Fruit fly (Drosophila melanogaster) whole organism, embryonic: Measurements from ENCODE around the gene CG6225.

Experiments
- Abd-B ChIP-seq: fragments of 200-800 bp; sonication (Bioruptor generic); optimal IDR thresholded peaks from 2 replicates; lab custom pipeline; 2018; ENCODE audit warnings: missing biosample characterization, mild to moderate bottlenecking, missing genetic modification characterization, moderate library complexity
- Antp ChIP-seq: fragments of 200-800 bp; sonication (Bioruptor generic); optimal IDR thresholded peaks from 3 replicates; lab custom pipeline; 2016; ENCODE audit warnings: missing biosample characterization, missing genetic modification characterization
- Asciz ChIP-seq: fragments of 200-800 bp; sonication (Bioruptor generic); optimal IDR thresholded peaks from 2 replicates; lab custom pipeline; 2017; ENCODE audit warnings: missing biosample characterization, mild to moderate bottlenecking, missing genetic modification characterization, missing genetic modification reagents
- CG11723 ChIP-seq: fragments of 200-800 bp; sonication (Bioruptor generic); optimal IDR thresholded peaks from 2 replicates; lab custom pipeline; 2017; ENCODE audit warnings: missing biosample characterization, mild to moderate bottlenecking, missing genetic modification characterization
- CG12155 ChIP-seq: fragments of 200-800 bp; sonication (Bioruptor generic); optimal IDR thresholded peaks from 3 replicates; lab custom pipeline; 2016; ENCODE audit warnings: missing biosample characterization, missing genetic modification characterization
- CG13287 ChIP-seq: fragments of 200-800 bp; sonication (Bioruptor generic); IDR thresholded peaks from 2 replicates; pipeline ENCODE4 v1.3.6; 2022; ENCODE audit warnings: missing biosample characterization, missing genetic modification characterization; ENCODE audit not compliant: partially characterized antibody
- CG14710 ChIP-seq: fragments of 200-800 bp; sonication (Bioruptor generic); optimal IDR thresholded peaks from 3 replicates; lab custom pipeline; 2019; ENCODE audit warnings: missing biosample characterization, mild to moderate bottlenecking, missing genetic modification characterization, moderate library complexity
- CG15601 ChIP-seq: fragments of 200-800 bp; sonication (Bioruptor generic); optimal IDR thresholded peaks from 3 replicates; lab custom pipeline; 2019; ENCODE audit warnings: missing biosample characterization, mild to moderate bottlenecking, missing genetic modification characterization, moderate library complexity
- CG16813 ChIP-seq: fragments of 200-800 bp; sonication (Bioruptor generic); IDR thresholded peaks from 3 replicates; pipeline ENCODE4 v1.3.6; 2022; ENCODE audit warnings: missing biosample characterization, missing genetic modification characterization; ENCODE audit not compliant: partially characterized antibody
- CG17186 ChIP-seq: fragments of 200-800 bp; sonication (Bioruptor generic); optimal IDR thresholded peaks from 3 replicates; lab custom pipeline; 2017; ENCODE audit warnings: missing biosample characterization, missing genetic modification reagents, missing genetic modification characterization
- CG17328 ChIP-seq: fragments of 200-800 bp; sonication (Bioruptor generic); IDR thresholded peaks from 2 replicates; pipeline ENCODE4 v1.3.6; 2022; ENCODE audit warnings: missing biosample characterization, missing genetic modification characterization
- CG2712 ChIP-seq: fragments of 200-800 bp; optimal IDR thresholded peaks from 3 replicates; lab custom pipeline; 2019; ENCODE audit warnings: missing biosample characterization, mild to moderate bottlenecking, missing genetic modification characterization, moderate library complexity
- CG3163 ChIP-seq: fragments of 200-800 bp; sonication (Bioruptor generic); optimal IDR thresholded peaks from 3 replicates; lab custom pipeline; 2016; ENCODE audit warnings: missing biosample characterization, missing genetic modification characterization
- CG33557 ChIP-seq: fragments of 200-800 bp; sonication (Bioruptor generic); optimal IDR thresholded peaks from 2 replicates; lab custom pipeline; 2019; ENCODE audit warnings: missing biosample characterization, mild to moderate bottlenecking, missing genetic modification characterization, moderate library complexity
- CG6175 ChIP-seq: fragments of 200-800 bp; sonication (Bioruptor generic); IDR thresholded peaks from 3 replicates; pipeline ENCODE4 v1.3.6; 2022; ENCODE audit warnings: missing biosample characterization, missing genetic modification characterization
- CHES-1-like ChIP-seq: fragments of 200-800 bp; sonication (Bioruptor generic); optimal IDR thresholded peaks from 2 replicates; lab custom pipeline; 2016; ENCODE audit warnings: missing biosample characterization, missing genetic modification characterization
- Dad ChIP-seq: fragments of 200-800 bp; sonication (Bioruptor generic); optimal IDR thresholded peaks from 3 replicates; lab custom pipeline; 2016; ENCODE audit warnings: missing biosample characterization, missing genetic modification characterization
- Dll ChIP-seq: fragments of 200-800 bp; sonication (Bioruptor generic); IDR thresholded peaks from 4 replicates; pipeline ENCODE4 v1.3.6; 2022; ENCODE audit warnings: missing biosample characterization, missing genetic modification characterization; ENCODE audit not compliant: partially characterized antibody
- Ets65A ChIP-seq: fragments of 200-800 bp; sonication (Bioruptor generic); peaks from one replicate; lab custom pipeline; 2016; ENCODE audit warnings: missing biosample characterization, missing genetic modification characterization
- Gug ChIP-seq: fragments of 200-800 bp; sonication (Bioruptor generic); IDR thresholded peaks from 4 replicates; pipeline ENCODE4 v1.3.6; 2022; ENCODE audit warnings: missing biosample characterization, missing genetic modification characterization
- Hr51 ChIP-seq, 2 experiments: fragments of 200-800 bp; sonication (Bioruptor generic); optimal IDR thresholded peaks; 2 replicates in 1 of 2; 3 replicates in 1 of 2; lab custom pipeline; 2016 to 2018; ENCODE audit warnings: missing biosample characterization in 2 of 2, missing genetic modification characterization in 2 of 2, mild to moderate bottlenecking in 1 of 2, moderate library complexity in 1 of 2
- Jarid2 ChIP-seq: fragments of 200-800 bp; sonication (Bioruptor generic); optimal IDR thresholded peaks from 3 replicates; lab custom pipeline; 2017; ENCODE audit warnings: mild to moderate bottlenecking, missing biosample characterization, missing genetic modification reagents, missing genetic modification characterization
- NFAT ChIP-seq: fragments of 200-800 bp; sonication (Bioruptor generic); IDR thresholded peaks from 2 replicates; pipeline ENCODE4 v1.3.6; 2022; ENCODE audit warnings: missing biosample characterization, missing genetic modification characterization
- Optix ChIP-seq: fragments of 200-800 bp; sonication (Bioruptor generic); IDR thresholded peaks from 3 replicates; pipeline ENCODE4 v1.3.6; 2022; ENCODE audit warnings: missing biosample characterization, missing genetic modification characterization
- Ravus ChIP-seq: fragments of 200-800 bp; sonication (Bioruptor generic); IDR thresholded peaks from 2 replicates; pipeline ENCODE4 v1.3.6; 2022; ENCODE audit warnings: missing biosample characterization, missing genetic modification characterization
- Ssrp ChIP-seq: fragments of 200-800 bp; sonication (Bioruptor generic); optimal IDR thresholded peaks from 2 replicates; lab custom pipeline; 2018; ENCODE audit warnings: missing biosample characterization, mild to moderate bottlenecking, missing genetic modification characterization, moderate library complexity
- ato ChIP-seq: fragments of 200-800 bp; sonication (Bioruptor generic); IDR thresholded peaks from 2 replicates; pipeline ENCODE4 v1.3.6; 2022; ENCODE audit warnings: missing biosample characterization, missing genetic modification characterization; ENCODE audit not compliant: partially characterized antibody
- bigmax ChIP-seq: fragments of 200-800 bp; sonication (Bioruptor generic); optimal IDR thresholded peaks from 2 replicates; lab custom pipeline; 2018; ENCODE audit warnings: missing biosample characterization, mild to moderate bottlenecking, missing genetic modification characterization
- dm ChIP-seq: fragments of 200-800 bp; sonication (Bioruptor generic); optimal IDR thresholded peaks from 3 replicates; lab custom pipeline; 2016; ENCODE audit warnings: missing biosample characterization, missing genetic modification characterization
- fd3F ChIP-seq: fragments of 200-800 bp; sonication (Bioruptor generic); optimal IDR thresholded peaks from 2 replicates; lab custom pipeline; 2018; ENCODE audit warnings: missing biosample characterization, mild to moderate bottlenecking, missing genetic modification characterization, moderate library complexity
- gcm2 ChIP-seq: fragments of 200-800 bp; sonication (Bioruptor generic); optimal IDR thresholded peaks from 2 replicates; lab custom pipeline; 2016; ENCODE audit warnings: missing biosample characterization, missing genetic modification characterization
- hbn ChIP-seq: fragments of 200-800 bp; sonication (Bioruptor generic); IDR thresholded peaks from 2 replicates; pipeline ENCODE4 v1.3.6; 2022; ENCODE audit warnings: missing biosample characterization, missing genetic modification characterization; ENCODE audit not compliant: partially characterized antibody
- inv ChIP-seq: fragments of 200-800 bp; sonication (Bioruptor generic); IDR thresholded peaks from 2 replicates; pipeline ENCODE4 v1.3.6; 2022; ENCODE audit warnings: missing biosample characterization, missing genetic modification characterization; ENCODE audit not compliant: partially characterized antibody
- jing ChIP-seq: fragments of 200-800 bp; sonication (Bioruptor generic); optimal IDR thresholded peaks from 2 replicates; lab custom pipeline; 2018; ENCODE audit warnings: missing biosample characterization, mild to moderate bottlenecking, missing genetic modification characterization
- jumu ChIP-seq: fragments of 200-800 bp; sonication (Bioruptor generic); optimal IDR thresholded peaks from 3 replicates; lab custom pipeline; 2016; ENCODE audit warnings: missing biosample characterization, missing genetic modification characterization
- lmd ChIP-seq: fragments of 200-800 bp; sonication (Bioruptor generic); IDR thresholded peaks from 2 replicates; pipeline ENCODE4 v1.3.6; 2022; ENCODE audit warnings: missing biosample characterization, missing genetic modification characterization
- nom ChIP-seq: fragments of 200-800 bp; sonication (Bioruptor generic); optimal IDR thresholded peaks from 2 replicates; lab custom pipeline; 2017; ENCODE audit warnings: missing biosample characterization, missing genetic modification characterization, mild to moderate bottlenecking, moderate library complexity, missing genetic modification reagents
- pan ChIP-seq, 4 experiments: fragments of >200 bp in 3 of 4; fragments of 200-800 bp in 1 of 4; sonication (Bioruptor generic) in 1 of 4; optimal IDR thresholded peaks in 3 of 4; IDR thresholded peaks in 1 of 4; 2 replicates each; pipeline versions ENCODE4 v1.3.6 to Lab custom; 2017 to 2022; ENCODE audit warnings: missing biosample characterization in 2 of 4, missing genetic modification characterization in 2 of 4, mixed read lengths in 1 of 4
- phol ChIP-seq: fragments of 200-800 bp; sonication (Bioruptor generic); optimal IDR thresholded peaks from 3 replicates; lab custom pipeline; 2018; ENCODE audit warnings: missing biosample characterization, mild to moderate bottlenecking, missing genetic modification characterization, moderate library complexity
- pros ChIP-seq: fragments of 200-800 bp; sonication (Bioruptor generic); optimal IDR thresholded peaks from 3 replicates; lab custom pipeline; 2019; ENCODE audit warnings: missing biosample characterization, mild to moderate bottlenecking, missing genetic modification characterization, moderate library complexity
- rib ChIP-seq: fragments of 200-800 bp; sonication (Bioruptor generic); IDR thresholded peaks from 2 replicates; pipeline ENCODE4 v1.3.6; 2022; ENCODE audit warnings: missing biosample characterization, missing genetic modification characterization
- so ChIP-seq: fragments of 200-800 bp; sonication (Bioruptor generic); IDR thresholded peaks from 3 replicates; pipeline ENCODE4 v1.3.6; 2022; ENCODE audit warnings: missing biosample characterization, missing genetic modification characterization
- sob ChIP-seq: fragments of 200-800 bp; sonication (Bioruptor generic); IDR thresholded peaks from 2 replicates; pipeline ENCODE4 v1.3.6; 2022; ENCODE audit warnings: missing biosample characterization, missing genetic modification characterization
- ssp ChIP-seq: fragments of 200-800 bp; sonication (Bioruptor generic); IDR thresholded peaks from 2 replicates; pipeline ENCODE4 v1.3.6; 2022; ENCODE audit warnings: missing biosample characterization, missing genetic modification characterization
- tio ChIP-seq: fragments of 200-800 bp; sonication (Bioruptor generic); optimal IDR thresholded peaks from 2 replicates; lab custom pipeline; 2017; ENCODE audit warnings: missing biosample characterization, missing genetic modification characterization, inconsistent platforms
- twi ChIP-seq: fragments of 200-800 bp; optimal IDR thresholded peaks from 2 replicates; lab custom pipeline; 2019; ENCODE audit warnings: missing biosample characterization, mild to moderate bottlenecking, missing genetic modification characterization, moderate library complexity
- unpg ChIP-seq: fragments of 200-800 bp; sonication (Bioruptor generic); optimal IDR thresholded peaks from 3 replicates; lab custom pipeline; 2018; ENCODE audit warnings: missing biosample characterization, mild to moderate bottlenecking, missing genetic modification characterization, moderate library complexity
- zen ChIP-seq: fragments of 200-800 bp; sonication (Bioruptor generic); optimal IDR thresholded peaks from 3 replicates; lab custom pipeline; 2018; ENCODE audit warnings: missing biosample characterization, mild to moderate bottlenecking, missing genetic modification characterization, moderate library complexity

Gene CG6225

DNA sequence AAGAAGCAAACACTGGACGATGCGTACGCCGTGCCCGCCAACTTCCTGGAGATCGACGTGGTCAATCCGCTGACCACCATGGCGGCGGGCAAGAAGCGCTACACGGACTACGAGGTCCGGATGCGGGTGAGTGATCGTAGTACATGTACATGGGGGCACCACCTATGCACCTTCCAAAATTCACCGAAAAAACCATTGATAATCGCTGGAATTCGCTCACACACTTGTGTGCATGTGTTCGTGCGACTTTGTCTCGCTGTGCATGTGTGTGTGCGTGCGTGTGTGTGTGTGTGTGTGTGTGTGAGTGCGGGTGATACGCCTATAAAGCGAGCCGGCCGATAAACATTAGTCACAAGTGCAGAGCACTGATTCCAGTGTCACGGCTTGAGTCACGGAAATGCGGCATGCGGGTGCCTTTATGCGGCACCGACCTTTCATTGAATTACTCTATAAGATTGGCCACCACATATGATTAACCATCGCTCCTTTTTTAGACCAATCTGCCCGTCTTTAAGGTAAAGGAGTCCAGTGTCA lies 25.9 kb upstream of the CG6225 start (continued):
- TF ChIP-seq twi (tag; lab: Kevin White, UChicago), result no peak
- TF ChIP-seq so (GFP tag; lab: Robert Waterston, UW), result no peak
- TF ChIP-seq pan (optimal IDR thresholded peaks at IDR 0.05; lab: Kevin White, UChicago), result no peak
- TF ChIP-seq pan (GFP tag; optimal IDR thresholded peaks at IDR 0.05 in 1 of 2, IDR thresholded peaks at IDR 0.05 in 1 of 2), result no peak
- TF ChIP-seq tio (GFP tag; lab: Kevin White, UChicago), result no peak
- no peak for TF ChIP-seq Dad (GFP tag; lab: Kevin White, UChicago)
- TF ChIP-seq Antp (GFP tag; lab: Kevin White, UChicago), result no peak
- TF ChIP-seq phol, result no peak
- TF ChIP-seq lmd (GFP tag; lab: Robert Waterston, UW), result no peak
- TF ChIP-seq ssp (GFP tag; lab: Robert Waterston, UW), result no peak
- TF ChIP-seq bigmax (GFP tag; lab: Kevin White, UChicago), result no peak
- no peak for TF ChIP-seq Ets65A
- no peak for TF ChIP-seq pros (GFP tag; lab: Kevin White, UChicago)
- no peak for TF ChIP-seq Optix (GFP tag; lab: Robert Waterston, UW)
- TF ChIP-seq Gug, result no peak

DNA sequence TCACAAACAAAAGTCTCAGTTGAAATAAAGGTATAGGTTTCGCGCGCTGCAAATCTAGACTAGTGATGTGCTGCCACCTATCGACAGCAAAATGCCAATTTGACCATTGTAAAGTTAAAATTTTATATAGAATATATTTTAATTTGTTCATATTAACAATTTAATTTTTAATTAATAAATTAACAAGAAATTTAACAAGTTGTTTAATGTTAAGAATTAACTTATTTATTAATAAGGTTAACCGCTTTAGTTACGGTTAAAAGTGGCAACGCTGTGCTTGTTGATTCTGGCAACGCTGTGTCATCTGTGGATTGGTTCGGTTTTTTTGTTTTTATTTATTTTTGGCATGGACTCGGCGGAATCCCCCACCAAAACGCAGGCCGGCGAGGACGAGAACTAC lies 24.0 kb upstream of the CG6225 start, which contains the start of gene Not10:
Not10 (plus strand) TSS at position 279 of the 400 bp plus-strand sequence.
- peak; percentile 34 for TF ChIP-seq Ssrp (tag; lab: Kevin White, UChicago)
- no peak for TF ChIP-seq rib (GFP tag; lab: Robert Waterston, UW)
- no peak for TF ChIP-seq jumu
- no peak for TF ChIP-seq unpg (GFP tag; lab: Kevin White, UChicago)
- TF ChIP-seq gcm2, result no peak
- no peak for TF ChIP-seq Ravus
- peak; percentile 65 for TF ChIP-seq CG15601 (tag; lab: Kevin White, UChicago)
- no peak for TF ChIP-seq CG11723 (GFP tag; lab: Kevin White, UChicago)
- no peak for TF ChIP-seq CG17186 (GFP tag; lab: Kevin White, UChicago)
- TF ChIP-seq zen (tag; lab: Kevin White, UChicago), result peak; percentile 23
- TF ChIP-seq CG6175, result no peak
- no peak for TF ChIP-seq dm (GFP tag; lab: Kevin White, UChicago)
- no peak for TF ChIP-seq Abd-B (GFP tag; lab: Kevin White, UChicago)
- TF ChIP-seq CG16813 (GFP tag; lab: Robert Waterston, UW), result peak; percentile 64
- TF ChIP-seq CG33557, result peak; percentile 10
- TF ChIP-seq CG17328 (GFP tag; lab: Robert Waterston, UW), result no peak
- TF ChIP-seq CHES-1-like, result no peak
- peak; percentile 58 for TF ChIP-seq hbn (GFP tag; lab: Robert Waterston, UW)
- peak; percentile 86 for TF ChIP-seq Dll (GFP tag; lab: Robert Waterston, UW)
- TF ChIP-seq ato (GFP tag; lab: Robert Waterston, UW), result no peak
- peak; percentile 77 for TF ChIP-seq CG14710 (tag; lab: Kevin White, UChicago)
- TF ChIP-seq NFAT (GFP tag; lab: Robert Waterston, UW), result no peak
- TF ChIP-seq nom (GFP tag; lab: Kevin White, UChicago), result no peak
- peak; percentile 62 for TF ChIP-seq CG2712 (tag; lab: Kevin White, UChicago)
- TF ChIP-seq jing (GFP tag; lab: Kevin White, UChicago), result no peak
- TF ChIP-seq fd3F (GFP tag; lab: Kevin White, UChicago), result peak; percentile 32
- no peak for TF ChIP-seq Jarid2 (GFP tag; lab: Kevin White, UChicago)
- no peak for TF ChIP-seq CG3163 (GFP tag; lab: Kevin White, UChicago)
- TF ChIP-seq CG13287 (GFP tag; lab: Robert Waterston, UW), result peak; percentile 88
- TF ChIP-seq sob, result 0 out of 2 replicates have a peak, but pooled peaks have one; percentile 43
- TF ChIP-seq Dad (GFP tag; lab: Kevin White, UChicago), result no peak
- TF ChIP-seq CG12155 (GFP tag; lab: Kevin White, UChicago), result peak; percentile 38
- no peak for TF ChIP-seq Asciz (GFP tag; lab: Kevin White, UChicago)
- TF ChIP-seq inv (GFP tag; lab: Robert Waterston, UW), result peak; percentile 61
- no peak for TF ChIP-seq Hr51 (GFP tag; optimal IDR thresholded peaks at IDR 0.05; lab: Kevin White, UChicago)
